Fruit fly (Drosophila melanogaster): ENCODE data around the gene zld.

The zld gene

dm6 chrX:19750626-19751149 lies 32.7 kb downstream of the zld start, which contains the start of gene Abcd3 (continued):
- TF ChIP-seq CG16779 (tag; optimal IDR thresholded peaks at IDR 0.05) (no peak), Sox15 (GFP tag; optimal IDR thresholded peaks at IDR 0.05) (no peak), CG6792 (GFP tag; optimal IDR thresholded peaks at IDR 0.05) (no peak), lz (GFP tag; optimal IDR thresholded peaks at IDR 0.05) (no peak), Ets96B (tag; optimal IDR thresholded peaks at IDR 0.05) (no peak), CG11902 (GFP tag; optimal IDR thresholded peaks at IDR 0.05) (no peak), spab (GFP tag; optimal IDR thresholded peaks at IDR 0.05) (no peak), Blimp-1 (GFP tag; optimal IDR thresholded peaks at IDR 0.05) (no peak), eg (GFP tag; IDR thresholded peaks at IDR 0.05) (peak; percentile 42; the same call in 2 of the 3 replicates), pdm3 (GFP tag; optimal IDR thresholded peaks at IDR 0.05) (no peak), Sox14 (GFP tag; optimal IDR thresholded peaks at IDR 0.05) (peak; percentile 69), fd85E (GFP tag; optimal IDR thresholded peaks at IDR 0.05) (no peak), CG31627 (GFP tag; optimal IDR thresholded peaks at IDR 0.05) (no peak), Sox102F (GFP tag; optimal IDR thresholded peaks at IDR 0.05) (no peak), ss (GFP tag; optimal IDR thresholded peaks at IDR 0.05) (peak; percentile 52 to 59), net (GFP tag; optimal IDR thresholded peaks at IDR 0.05) (peak; percentile 48), CG10669 (GFP tag; optimal IDR thresholded peaks at IDR 0.05) (no peak), dac (GFP tag; optimal IDR thresholded peaks at IDR 0.05) (no peak), cyc (GFP tag; optimal IDR thresholded peaks at IDR 0.05) (peak; percentile 1), CG11294 (GFP tag; IDR thresholded peaks at IDR 0.05) (no peak)

dm6 chrX:19748565-19748964 lies 34.8 kb downstream of the zld start:
- peak; percentile 24 for TF ChIP-seq CG31627 (GFP tag; optimal IDR thresholded peaks at IDR 0.05)
- no peak for TF ChIP-seq Lpt (GFP tag; optimal IDR thresholded peaks at IDR 0.05)
- TF ChIP-seq CG8632 (GFP tag; optimal IDR thresholded peaks at IDR 0.05): no peak
- no peak for TF ChIP-seq Ets21C (GFP tag; optimal IDR thresholded peaks at IDR 0.05)
- no peak for TF ChIP-seq pdm3 (GFP tag; optimal IDR thresholded peaks at IDR 0.05)
- TF ChIP-seq achi (GFP tag; optimal IDR thresholded peaks at IDR 0.05): peak; percentile 8
- no peak for TF ChIP-seq CG3919 (GFP tag; optimal IDR thresholded peaks at IDR 0.05)
- TF ChIP-seq lz (GFP tag; optimal IDR thresholded peaks at IDR 0.05): peak; percentile 8
- TF ChIP-seq Sox14 (GFP tag; optimal IDR thresholded peaks at IDR 0.05): peak; percentile 3
- TF ChIP-seq acj6 (GFP tag; optimal IDR thresholded peaks at IDR 0.05): no peak
- peak; percentile 2 for TF ChIP-seq esn (GFP tag; optimal IDR thresholded peaks at IDR 0.05)
- no peak for TF ChIP-seq fd59A (GFP tag; optimal IDR thresholded peaks at IDR 0.05)
- no peak for TF ChIP-seq CG4318 (GFP tag; optimal IDR thresholded peaks at IDR 0.05)
- peak; percentile 36 for TF ChIP-seq svp (GFP tag)
- TF ChIP-seq Eip78C (GFP tag): peak; percentile 7

dm6 chrX:19748014-19748413 lies 35.3 kb downstream of the zld start, which contains the start of gene Alr:
Alr (plus strand) TSS chrX:19748314.
- TF ChIP-seq Sox14 (GFP tag; optimal IDR thresholded peaks at IDR 0.05) (no peak), fd59A (GFP tag; optimal IDR thresholded peaks at IDR 0.05) (no peak), acj6 (GFP tag; optimal IDR thresholded peaks at IDR 0.05) (no peak), CG6854 (GFP tag; optimal IDR thresholded peaks at IDR 0.05) (no peak), Met (GFP tag; optimal IDR thresholded peaks at IDR 0.05) (no peak), CG10669 (GFP tag; optimal IDR thresholded peaks at IDR 0.05) (no peak), salr (GFP tag; optimal IDR thresholded peaks at IDR 0.05) (no peak), Blimp-1 (GFP tag; optimal IDR thresholded peaks at IDR 0.05) (no peak), CG32006 (GFP tag; optimal IDR thresholded peaks at IDR 0.05) (no peak), fd85E (GFP tag; optimal IDR thresholded peaks at IDR 0.05) (no peak), spab (GFP tag; optimal IDR thresholded peaks at IDR 0.05) (no peak), Lpt (GFP tag; optimal IDR thresholded peaks at IDR 0.05) (no peak)
